Fruit fly (Drosophila melanogaster): Measurements from ENCODE around the gene ras.

DNA sequence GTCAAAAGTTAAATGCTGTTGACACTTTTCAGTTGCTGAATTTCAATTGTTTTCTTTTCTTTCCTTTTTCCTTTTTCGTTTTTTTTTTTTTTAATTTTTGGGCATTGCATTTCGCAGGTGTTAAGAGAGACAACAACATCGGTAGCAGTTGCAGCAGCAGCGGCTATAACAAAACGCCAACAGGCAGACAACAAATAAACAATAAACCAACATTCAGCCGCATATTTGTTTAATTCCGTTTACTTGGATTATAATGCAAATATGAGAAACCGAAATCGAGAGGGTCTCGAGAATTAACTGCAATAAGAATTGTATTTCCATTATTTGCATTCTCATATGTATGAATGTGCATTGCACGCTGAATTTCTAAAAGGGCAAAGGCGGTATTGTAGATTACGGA is 16.3 kb upstream of the ras start:
- TF ChIP-seq CG8478 (optimal IDR thresholded peaks at IDR 0.05) (no peak), Fer2 (tag; optimal IDR thresholded peaks at IDR 0.05) (no peak), CG10543 (GFP tag; optimal IDR thresholded peaks at IDR 0.05) (no peak), Drgx (GFP tag; IDR thresholded peaks at IDR 0.05) (no peak), az2 (GFP tag; optimal IDR thresholded peaks at IDR 0.05) (no peak), CG10979 (tag; optimal IDR thresholded peaks at IDR 0.05) (no peak), psq (GFP tag; optimal IDR thresholded peaks at IDR 0.05) (no peak), CG6791 (GFP tag; IDR thresholded peaks at IDR 0.05; ENCODE audit: partially characterized antibody) (no peak), knrl (GFP tag; IDR thresholded peaks at IDR 0.05; ENCODE audit: partially characterized antibody) (no peak), Hmr (GFP tag; optimal IDR thresholded peaks at IDR 0.05) (no peak), CG1529 (GFP tag; optimal IDR thresholded peaks at IDR 0.05) (no peak), lab (GFP tag; optimal IDR thresholded peaks at IDR 0.05) (no peak)

Data from whole organism, embryonic.